Worm (Caenorhabditis elegans): ENCODE data around the gene F01F1.15.

- TF ChIP-seq unc-62 (GFP tag; optimal IDR thresholded peaks at IDR 0.05 in 1 of 2) (no peak), unc-62 (tag; optimal IDR thresholded peaks at IDR 0.05) (no peak), F10B5.3 (tag; optimal IDR thresholded peaks at IDR 0.05) (no peak), T20F7.1 (GFP tag; optimal IDR thresholded peaks at IDR 0.05) (no peak), snpc-4 (tag; optimal IDR thresholded peaks at IDR 0.05) (no peak), dve-1 (tag; optimal IDR thresholded peaks at IDR 0.05; ENCODE audit: insufficient read depth) (no peak), mdl-1 (tag; optimal IDR thresholded peaks at IDR 0.05) (no peak), nhr-10 (tag; optimal IDR thresholded peaks at IDR 0.05) (no peak), nhr-76 (tag; optimal IDR thresholded peaks at IDR 0.05) (no peak), egl-43 (GFP tag; IDR thresholded peaks at IDR 0.05) (no peak), zag-1 (tag; optimal IDR thresholded peaks at IDR 0.05) (no peak), R02D3.7 (tag; optimal IDR thresholded peaks at IDR 0.05) (no peak), ces-1 (GFP tag; optimal IDR thresholded peaks at IDR 0.05) (no peak)
Measured at ce11 chrIII:5869429-5869828, at the start of gene F01F1.15.

Data from whole organism, L4 larva.